Fruit fly (Drosophila melanogaster): ENCODE data around the gene rdx.

rdx gene

dm6 chr3R:14035924-14036448 lies 4.1 kb upstream of the rdx start, which contains the start of gene CG9922 (continued):
- TF ChIP-seq dpn (GFP tag; optimal IDR thresholded peaks at IDR 0.05) (peak; percentile 43 to 58), MBD-R2 (GFP tag; IDR thresholded peaks at IDR 0.05) (no peak; the same call in 1 of the 2 replicates), grn (GFP tag; optimal IDR thresholded peaks at IDR 0.05) (peak; percentile 10), gfzf (GFP tag; optimal IDR thresholded peaks at IDR 0.05) (peak; percentile 43), trem (tag; optimal IDR thresholded peaks at IDR 0.05) (peak; percentile 92), CG6854 (GFP tag; optimal IDR thresholded peaks at IDR 0.05) (peak; percentile 5), CG17568 (GFP tag; optimal IDR thresholded peaks at IDR 0.05) (peak; percentile 44), CG30020 (tag; optimal IDR thresholded peaks at IDR 0.05) (peak; percentile 61), tll (GFP tag; optimal IDR thresholded peaks at IDR 0.05) (no peak), br (optimal IDR thresholded peaks at IDR 0.05) (no peak), zen2 (GFP tag; IDR thresholded peaks at IDR 0.05; ENCODE audit: partially characterized antibody) (no peak; the same call in 2 of the 3 replicates), CG1832 (GFP tag; optimal IDR thresholded peaks at IDR 0.05) (no peak), D19A (tag; optimal IDR thresholded peaks at IDR 0.05) (peak; percentile 21), CG11504 (tag; optimal IDR thresholded peaks at IDR 0.05) (peak; percentile 59), lab (GFP tag; optimal IDR thresholded peaks at IDR 0.05) (peak; percentile 44), CG1024 (GFP tag; IDR thresholded peaks at IDR 0.05) (no peak), Aef1 (GFP tag; IDR thresholded peaks at IDR 0.05) (no peak), CG9817 (tag; optimal IDR thresholded peaks at IDR 0.05) (peak; percentile 14), cg (GFP tag; optimal IDR thresholded peaks at IDR 0.05) (peak; percentile 6), CG6765 (GFP tag; optimal IDR thresholded peaks at IDR 0.05) (no peak), CG18599 (GFP tag; optimal IDR thresholded peaks at IDR 0.05) (peak; percentile 56), slbo (GFP tag; IDR thresholded peaks at IDR 0.05) (peak; percentile 52; the same call in 1 of the 2 replicates), Nf-YC (tag; optimal IDR thresholded peaks at IDR 0.05) (peak; percentile 55), eve (GFP tag; optimal IDR thresholded peaks at IDR 0.05) (peak in 1 of 2 experiments; percentile 52), pzg (GFP tag; optimal IDR thresholded peaks at IDR 0.05) (peak; percentile 90), unpg (GFP tag; optimal IDR thresholded peaks at IDR 0.05) (peak; percentile 28), bbx (GFP tag; IDR thresholded peaks at IDR 0.05; ENCODE audit: partially characterized antibody) (peak; percentile 66), Ptx1 (GFP tag; IDR thresholded peaks at IDR 0.05) (no peak), CG8388 (GFP tag; optimal IDR thresholded peaks at IDR 0.05) (peak; percentile 11), CG33213 (GFP tag; optimal IDR thresholded peaks at IDR 0.05) (peak; percentile 27), CG10979 (tag; optimal IDR thresholded peaks at IDR 0.05) (peak; percentile 41), Abd-B (GFP tag; optimal IDR thresholded peaks at IDR 0.05) (peak; percentile 10), CG2875 (GFP tag; optimal IDR thresholded peaks at IDR 0.05) (no peak), CG10543 (GFP tag; optimal IDR thresholded peaks at IDR 0.05) (peak; percentile 23), grau (tag; optimal IDR thresholded peaks at IDR 0.05) (peak; percentile 54), knrl (GFP tag; IDR thresholded peaks at IDR 0.05; ENCODE audit: partially characterized antibody) (peak; percentile 46; the same call in 1 of the 3 replicates), Dfd (GFP tag; optimal IDR thresholded peaks at IDR 0.05) (no peak), CG1602 (GFP tag; optimal IDR thresholded peaks at IDR 0.05) (peak; percentile 51), CG13624 (GFP tag; optimal IDR thresholded peaks at IDR 0.05) (peak; percentile 62), otp (GFP tag; IDR thresholded peaks at IDR 0.05) (0 out of 3 replicates have a peak, but pooled peaks have one; percentile 8), zf30C (GFP tag; optimal IDR thresholded peaks at IDR 0.05) (no peak), YL-1 (GFP tag; optimal IDR thresholded peaks at IDR 0.05) (peak; percentile 61), p53 (GFP tag; optimal IDR thresholded peaks at IDR 0.05) (peak; percentile 47), insv (GFP tag; optimal IDR thresholded peaks at IDR 0.05) (peak in 1 of 2 experiments; percentile 3), Dad (GFP tag; optimal IDR thresholded peaks at IDR 0.05) (peak; percentile 64), CG4360 (GFP tag; IDR thresholded peaks at IDR 0.05) (no peak), CG13424 (tag; optimal IDR thresholded peaks at IDR 0.05) (peak; percentile 61), sob (GFP tag; IDR thresholded peaks at IDR 0.05) (0 out of 2 replicates have a peak, but pooled peaks have one; percentile 31), CG12104 (GFP tag; optimal IDR thresholded peaks at IDR 0.05) (no peak)

All from whole organism, embryonic.